Worm (Caenorhabditis elegans) whole organism, L4 larva: ENCODE data around the gene F09E10.6.

Experiments used
- D1046.2 ChIP-seq: fragments of 200-800 bp; sonication (Bioruptor generic); IDR thresholded peaks from 2 replicates; pipeline ENCODE4 v1.3.6; 2022; ENCODE audit warnings: missing genetic modification characterization, missing compliant biosample characterization
- F10B5.3 ChIP-seq: sonication (generic microtip); optimal IDR thresholded peaks from 2 replicates; lab custom pipeline; 2016; ENCODE audit warnings: mild to moderate bottlenecking, missing genetic modification characterization, missing compliant biosample characterization
- F37D6.2 ChIP-seq: sonication (generic microtip); optimal IDR thresholded peaks from 2 replicates; lab custom pipeline; 2016; ENCODE audit warnings: mild to moderate bottlenecking, missing genetic modification characterization, missing compliant biosample characterization
- F49E8.2 ChIP-seq: sonication (generic microtip); optimal IDR thresholded peaks from 2 replicates; lab custom pipeline; 2016; ENCODE audit warnings: missing compliant biosample characterization, mild to moderate bottlenecking, missing genetic modification characterization, borderline replicate concordance
- T20F7.1 ChIP-seq: fragments of 200-800 bp; sonication (Bioruptor generic); optimal IDR thresholded peaks from 2 replicates; lab custom pipeline; 2018; ENCODE audit warnings: mild to moderate bottlenecking, missing genetic modification characterization, missing compliant biosample characterization
- Y105C5A.15 ChIP-seq: fragments of 200-800 bp; sonication (Bioruptor generic); IDR thresholded peaks from 2 replicates; pipeline ENCODE4 v1.3.6; 2022; ENCODE audit warnings: missing genetic modification characterization, missing compliant biosample characterization
- Y48G9A.11 ChIP-seq: fragments of 200-800 bp; sonication (Bioruptor generic); IDR thresholded peaks from 2 replicates; pipeline ENCODE4 v1.3.6; 2022; ENCODE audit warnings: missing genetic modification reagents, missing genetic modification characterization, missing compliant biosample characterization
- Y75B8A.6 ChIP-seq: fragments of 200-800 bp; sonication (Bioruptor generic); IDR thresholded peaks from 2 replicates; pipeline ENCODE4 v1.3.6; 2022; ENCODE audit warnings: missing genetic modification reagents, missing genetic modification characterization, missing compliant biosample characterization
- aha-1 ChIP-seq: fragments of 150-350 bp; peaks from one replicate; lab custom pipeline; 2014; ENCODE audit warnings: missing biosample characterization, missing genetic modification characterization
- aly-2 ChIP-seq: sonication (generic microtip); optimal IDR thresholded peaks from 2 replicates; lab custom pipeline; 2018; ENCODE audit warnings: missing biosample characterization, missing genetic modification characterization
- arid-1 ChIP-seq: fragments of 200-800 bp; sonication (Bioruptor generic); conservative IDR thresholded peaks from 2 replicates; pipeline ENCODE4 v1.3.6; 2022; ENCODE audit warnings: missing genetic modification reagents, missing genetic modification characterization, missing compliant biosample characterization
- attf-4 ChIP-seq: sonication (generic microtip); optimal IDR thresholded peaks from 3 replicates; lab custom pipeline; 2017; ENCODE audit warnings: missing biosample characterization, missing genetic modification characterization
- ceh-20 ChIP-seq: fragments of 200-800 bp; sonication (Bioruptor generic); IDR thresholded peaks from 2 replicates; pipeline ENCODE4 v1.3.6; 2022; ENCODE audit warnings: missing genetic modification reagents, missing genetic modification characterization, missing compliant biosample characterization
- ceh-82 ChIP-seq: sonication (generic microtip); optimal IDR thresholded peaks from 2 replicates; lab custom pipeline; 2017; ENCODE audit warnings: missing biosample characterization, missing genetic modification characterization
- cey-2 ChIP-seq: sonication (generic microtip); optimal IDR thresholded peaks from 3 replicates; lab custom pipeline; 2017; ENCODE audit warnings: missing genetic modification characterization, mild to moderate bottlenecking, missing compliant biosample characterization, antibody characterized with exemption, borderline replicate concordance; ENCODE audit not compliant: insufficient read depth
- ctbp-1 ChIP-seq: fragments of 200-800 bp; sonication (Bioruptor generic); IDR thresholded peaks from 2 replicates; pipeline ENCODE4 v1.3.6; 2022; ENCODE audit warnings: missing genetic modification reagents, missing genetic modification characterization, missing compliant biosample characterization
- daf-12 ChIP-seq: fragments of 150-350 bp; optimal IDR thresholded peaks from 2 replicates; lab custom pipeline; 2014; ENCODE audit warnings: missing biosample characterization, missing genetic modification reagents, missing genetic modification characterization
- daf-16 ChIP-seq, 3 experiments: sonication (generic microtip); optimal IDR thresholded peaks; 2 replicates each; lab custom pipeline; 2016 to 2017; ENCODE audit warnings: missing genetic modification characterization in 3 of 3, missing genetic modification reagents in 3 of 3, mild to moderate bottlenecking in 2 of 3, missing compliant biosample characterization in 2 of 3, missing biosample characterization in 1 of 3, moderate library complexity in 1 of 3
- daf-8 ChIP-seq: fragments of 200-800 bp; sonication (Bioruptor generic); IDR thresholded peaks from 2 replicates; pipeline ENCODE4 v1.3.6; 2022; ENCODE audit warnings: missing genetic modification characterization, missing compliant biosample characterization
- dmd-6 ChIP-seq: fragments of 200-800 bp; sonication (Bioruptor generic); IDR thresholded peaks from 2 replicates; pipeline ENCODE4 v1.3.6; 2022; ENCODE audit warnings: missing genetic modification reagents, missing genetic modification characterization, missing compliant biosample characterization
- duxl-1 ChIP-seq: sonication (generic microtip); optimal IDR thresholded peaks from 2 replicates; lab custom pipeline; 2016; ENCODE audit warnings: mild to moderate bottlenecking, missing genetic modification characterization, moderate library complexity, missing compliant biosample characterization; ENCODE audit not compliant: poor library complexity
- fkh-10 ChIP-seq: fragments of 150-350 bp; optimal IDR thresholded peaks from 2 replicates; lab custom pipeline; 2014; ENCODE audit warnings: missing biosample characterization, missing genetic modification reagents, missing genetic modification characterization
- gei-8 ChIP-seq: fragments of 200-800 bp; sonication (Bioruptor generic); optimal IDR thresholded peaks from 2 replicates; lab custom pipeline; 2018; ENCODE audit warnings: mild to moderate bottlenecking, missing genetic modification characterization, missing compliant biosample characterization
- hif-1 ChIP-seq, 2 experiments: sonication (generic microtip); optimal IDR thresholded peaks; 2 replicates each; lab custom pipeline; 2016 to 2017; ENCODE audit warnings: missing compliant biosample characterization in 2 of 2, missing genetic modification characterization in 2 of 2, missing genetic modification reagents in 2 of 2, missing genotype in 2 of 2, mild to moderate bottlenecking in 1 of 2
- hlh-11 ChIP-seq: fragments of 200-800 bp; sonication (Bioruptor generic); optimal IDR thresholded peaks from 2 replicates; lab custom pipeline; 2018; ENCODE audit warnings: mild to moderate bottlenecking, missing genetic modification characterization, missing compliant biosample characterization
- lim-7 ChIP-seq: fragments of 200-800 bp; sonication (Bioruptor generic); IDR thresholded peaks from 2 replicates; pipeline ENCODE4 v1.3.6; 2022; ENCODE audit warnings: missing genetic modification characterization, missing compliant biosample characterization
- lin-29 ChIP-seq: fragments of 200-800 bp; sonication (Bioruptor generic); IDR thresholded peaks from 2 replicates; pipeline ENCODE4 v1.3.6; 2022; ENCODE audit warnings: missing genetic modification reagents, missing genetic modification characterization, missing compliant biosample characterization
- lir-3 ChIP-seq: sonication (generic microtip); optimal IDR thresholded peaks from 2 replicates; lab custom pipeline; 2016; ENCODE audit warnings: mild to moderate bottlenecking, missing genetic modification characterization, missing compliant biosample characterization
- lsy-2 ChIP-seq, 2 experiments: fragments of 150-350 bp in 1 of 2; sonication (generic microtip) in 1 of 2; optimal IDR thresholded peaks; 2 replicates each; lab custom pipeline; 2014 to 2017; ENCODE audit warnings: missing biosample characterization in 2 of 2, missing genetic modification characterization in 2 of 2
- madf-9 ChIP-seq: fragments of 200-800 bp; sonication (Bioruptor generic); conservative IDR thresholded peaks from 2 replicates; pipeline ENCODE4 v1.3.6; 2022; ENCODE audit warnings: missing genetic modification reagents, missing genetic modification characterization, missing compliant biosample characterization
- mdl-1 ChIP-seq, 2 experiments: fragments of 150-350 bp in 1 of 2; sonication (generic microtip) in 1 of 2; optimal IDR thresholded peaks; 2 replicates each; lab custom pipeline; 2014 to 2017; ENCODE audit warnings: missing biosample characterization in 2 of 2, missing genetic modification characterization in 2 of 2
- mdt-29 ChIP-seq: fragments of 200-800 bp; sonication (Bioruptor generic); IDR thresholded peaks from 2 replicates; pipeline ENCODE4 v1.3.6; 2022; ENCODE audit warnings: missing genetic modification reagents, missing genetic modification characterization, missing compliant biosample characterization
- mes-2 ChIP-seq: sonication (generic microtip); optimal IDR thresholded peaks from 2 replicates; lab custom pipeline; 2016; ENCODE audit warnings: missing genotype, mild to moderate bottlenecking, missing genetic modification characterization, missing compliant biosample characterization; ENCODE audit not compliant: poor library complexity, severe bottlenecking
- mxl-3 ChIP-seq: fragments of 200-800 bp; sonication (Bioruptor generic); optimal IDR thresholded peaks from 2 replicates; lab custom pipeline; 2018; ENCODE audit warnings: mild to moderate bottlenecking, missing genetic modification characterization, missing compliant biosample characterization
- nhr-11 ChIP-seq: fragments of 150-350 bp; optimal IDR thresholded peaks from 2 replicates; lab custom pipeline; 2014; ENCODE audit warnings: missing biosample characterization, missing genetic modification characterization
- nhr-237 ChIP-seq: sonication (generic microtip); optimal IDR thresholded peaks from 2 replicates; lab custom pipeline; 2017; ENCODE audit warnings: missing biosample characterization, missing genetic modification characterization
- nhr-25 ChIP-seq: sonication (generic microtip); optimal IDR thresholded peaks from 2 replicates; lab custom pipeline; 2017; ENCODE audit warnings: missing genetic modification characterization, mild to moderate bottlenecking, missing compliant biosample characterization, antibody characterized with exemption, moderate library complexity, borderline replicate concordance; ENCODE audit not compliant: insufficient read depth
- nhr-42 ChIP-seq: fragments of 200-800 bp; sonication (Bioruptor generic); IDR thresholded peaks from 2 replicates; pipeline ENCODE4 v1.3.6; 2022; ENCODE audit warnings: missing genetic modification characterization, missing compliant biosample characterization
- snpc-4 ChIP-seq: fragments of 150-350 bp; optimal IDR thresholded peaks from 2 replicates; lab custom pipeline; 2014; ENCODE audit warnings: missing biosample characterization, missing genetic modification characterization
- spr-3 ChIP-seq: fragments of 200-800 bp; sonication (Bioruptor generic); optimal IDR thresholded peaks from 2 replicates; lab custom pipeline; 2018; ENCODE audit warnings: mild to moderate bottlenecking, missing genetic modification characterization, missing compliant biosample characterization
- tag-97 ChIP-seq: fragments of 200-800 bp; sonication (Bioruptor generic); IDR thresholded peaks from 2 replicates; pipeline ENCODE4 v1.3.6; 2022; ENCODE audit warnings: missing genetic modification characterization, missing compliant biosample characterization
- unc-130 ChIP-seq: sonication (generic microtip); optimal IDR thresholded peaks from 2 replicates; lab custom pipeline; 2016; ENCODE audit warnings: missing genetic modification reagents, missing genetic modification characterization, missing compliant biosample characterization
- unc-39 ChIP-seq: sonication (generic microtip); optimal IDR thresholded peaks from 2 replicates; lab custom pipeline; 2017; ENCODE audit warnings: missing biosample characterization, missing genetic modification characterization
- unc-62 ChIP-seq, 3 experiments: fragments of 150-350 bp in 1 of 3; sonication (generic microtip); optimal IDR thresholded peaks in 2 of 3; peaks in 1 of 3; 1 replicate in 1 of 3; 2 replicates in 2 of 3; lab custom pipeline; 2014 to 2017; ENCODE audit warnings: missing biosample characterization in 3 of 3, missing genetic modification characterization in 3 of 3, missing genetic modification reagents in 3 of 3, missing genotype in 1 of 3
- zfp-3 ChIP-seq: fragments of 200-800 bp; sonication (Bioruptor generic); conservative IDR thresholded peaks from 2 replicates; pipeline ENCODE4 v1.3.6; 2022; ENCODE audit warnings: missing genetic modification reagents, missing genetic modification characterization, missing compliant biosample characterization
- zip-11 ChIP-seq: fragments of 200-800 bp; sonication (Bioruptor generic); IDR thresholded peaks from 2 replicates; pipeline ENCODE4 v1.3.6; 2022; ENCODE audit warnings: missing genetic modification characterization, missing compliant biosample characterization

Gene F09E10.6

ce11 chrX:1450352-1450818, 47.1 kb downstream of the F09E10.6 start, which contains the start of gene W05H7.1 (continued):
- TF ChIP-seq nhr-25 (tag; lab: Kevin White, UChicago) (no peak), lim-7 (GFP tag; lab: Robert Waterston, UW) (no peak), madf-9 (GFP tag; lab: Robert Waterston, UW) (no peak), nhr-42 (GFP tag; lab: Robert Waterston, UW) (no peak), duxl-1 (tag; lab: Kevin White, UChicago) (no peak), F37D6.2 (no peak), dmd-6 (no peak), ceh-82 (tag; lab: Kevin White, UChicago) (no peak), nhr-237 (no peak), unc-130 (GFP tag; lab: Kevin White, UChicago) (no peak), aha-1 (tag; lab: Kevin White, UChicago) (peak; percentile 94), lsy-2 (tag; optimal IDR thresholded peaks at IDR 0.05; lab: Kevin White, UChicago) (peak in 1 of 2 experiments; percentile 56), arid-1 (GFP tag; lab: Robert Waterston, UW) (no peak)

ce11 chrX:1446593-1447141, 50.8 kb downstream of the F09E10.6 start, which contains the start of gene zfp-3:
Gene zfp-3, minus strand, starts transcription at chrX:1446643.
- TF ChIP-seq D1046.2 (no peak), ctbp-1 (GFP tag; lab: Robert Waterston, UW) (peak; percentile 95), unc-39 (tag; lab: Kevin White, UChicago) (no peak), hif-1 (tag; optimal IDR thresholded peaks at IDR 0.05; lab: Kevin White, UChicago) (peak; percentile 52 to 95), fkh-10 (GFP tag; lab: Kevin White, UChicago) (peak; percentile 95), mxl-3 (peak; percentile 90), mdl-1 (tag; optimal IDR thresholded peaks at IDR 0.05; lab: Kevin White, UChicago) (peak; percentile 95 to 97), nhr-237 (no peak), attf-4 (tag; lab: Kevin White, UChicago) (no peak), snpc-4 (tag; lab: Kevin White, UChicago) (no peak), Y48G9A.11 (GFP tag; lab: Robert Waterston, UW) (no peak), daf-12 (tag; lab: Kevin White, UChicago) (no peak), Y75B8A.6 (GFP tag; lab: Robert Waterston, UW) (no peak), tag-97 (GFP tag; lab: Robert Waterston, UW) (no peak), mes-2 (tag; lab: Kevin White, UChicago) (peak; percentile 86), T20F7.1 (no peak), gei-8 (GFP tag; lab: Kevin White, UChicago) (peak; percentile 39), Y105C5A.15 (GFP tag; lab: Robert Waterston, UW) (0 out of 2 replicates have a peak, but pooled peaks have one; percentile 31), cey-2 (tag; lab: Kevin White, UChicago) (no peak), nhr-42 (GFP tag; lab: Robert Waterston, UW) (peak; percentile 87; the same call in 1 of the 2 replicates), daf-8 (GFP tag; lab: Robert Waterston, UW) (no peak), ceh-20 (GFP tag; lab: Robert Waterston, UW) (peak; percentile 94), F10B5.3 (tag; lab: Kevin White, UChicago) (peak; percentile 71), mdt-29 (GFP tag; lab: Robert Waterston, UW) (peak; percentile 76), hlh-11 (tag; lab: Kevin White, UChicago) (peak; percentile 99), spr-3 (GFP tag; lab: Kevin White, UChicago) (peak; percentile 6), nhr-11 (peak; percentile 94), zfp-3 (GFP tag; lab: Robert Waterston, UW) (peak; percentile 71; the same call in 1 of the 2 replicates), aha-1 (tag; lab: Kevin White, UChicago) (peak; percentile 100), aly-2 (no peak), zip-11 (no peak), lir-3 (tag; lab: Kevin White, UChicago) (peak; percentile 45), duxl-1 (tag; lab: Kevin White, UChicago) (peak; percentile 87), unc-62 (GFP tag; optimal IDR thresholded peaks at IDR 0.05 in 1 of 2; lab: Kevin White, UChicago) (peak in 1 of 2 experiments; percentile 99), unc-62 (tag; optimal IDR thresholded peaks at IDR 0.05; lab: Kevin White, UChicago) (no peak), lin-29 (no peak), F49E8.2 (tag; lab: Kevin White, UChicago) (no peak), dmd-6 (peak; percentile 91), daf-16 (GFP tag; optimal IDR thresholded peaks at IDR 0.05; lab: Kevin White, UChicago) (peak; percentile 62 to 79), daf-16 (tag; optimal IDR thresholded peaks at IDR 0.05; lab: Kevin White, UChicago) (peak; percentile 88)
